Worm (Caenorhabditis elegans) whole organism, L1 larva: ENCODE measurements around the gene C17A2.3.
A peak's percentile ranks its signal among the peaks of the same experiment; 100 is the strongest.

Experiments
- C34B4.2 ChIP-seq: sonication (generic microtip); optimal IDR thresholded peaks from 2 replicates; lab custom pipeline; 2017; ENCODE audit warnings: mild to moderate bottlenecking, missing genetic modification characterization, missing compliant biosample characterization
- F16B12.6 ChIP-seq: fragments of 150-350 bp; optimal IDR thresholded peaks from 2 replicates; lab custom pipeline; 2014; ENCODE audit warnings: missing biosample characterization, missing genetic modification characterization
- alr-1 ChIP-seq: fragments of 200-800 bp; sonication (Bioruptor generic); optimal IDR thresholded peaks from 2 replicates; lab custom pipeline; 2018; ENCODE audit warnings: borderline replicate concordance, mild to moderate bottlenecking, missing genetic modification characterization, missing compliant biosample characterization
- blmp-1 ChIP-seq: fragments of 150-350 bp; optimal IDR thresholded peaks from 2 replicates; lab custom pipeline; 2014; ENCODE audit warnings: missing biosample characterization, missing genetic modification characterization
- ces-1 ChIP-seq: fragments of 150-350 bp; optimal IDR thresholded peaks from 2 replicates; lab custom pipeline; 2014; ENCODE audit warnings: missing biosample characterization, missing genetic modification reagents, missing genetic modification characterization
- dpl-1 ChIP-seq, 3 experiments: fragments of 150-350 bp in 2 of 3; sonication (generic microtip) in 1 of 3; optimal IDR thresholded peaks; 2 replicates each; lab custom pipeline; 2014 to 2017; ENCODE audit warnings: missing biosample characterization in 3 of 3, missing genetic modification characterization in 3 of 3, missing genetic modification reagents in 3 of 3
- dsc-1 ChIP-seq: sonication (generic microtip); optimal IDR thresholded peaks from 2 replicates; lab custom pipeline; 2016; ENCODE audit warnings: mild to moderate bottlenecking, missing genetic modification characterization, missing compliant biosample characterization
- efl-1 ChIP-seq, 4 experiments: fragments of 150-350 bp; optimal IDR thresholded peaks in 3 of 4; peaks in 1 of 4; 1 replicate in 1 of 4; 2 replicates in 3 of 4; lab custom pipeline; 2014; ENCODE audit warnings: missing biosample characterization in 2 of 4, missing genetic modification characterization in 2 of 4, missing genetic modification reagents in 2 of 4
- egl-13 ChIP-seq: sonication (generic microtip); optimal IDR thresholded peaks from 2 replicates; lab custom pipeline; 2016; ENCODE audit warnings: missing genotype, missing genetic modification reagents, missing genetic modification characterization, missing compliant biosample characterization
- elt-2 ChIP-seq: sonication (generic microtip); optimal IDR thresholded peaks from 2 replicates; lab custom pipeline; 2016; ENCODE audit warnings: missing genetic modification characterization, mild to moderate bottlenecking, inconsistent platforms, missing compliant biosample characterization, missing genetic modification reagents
- fkh-8 ChIP-seq: sonication (generic microtip); optimal IDR thresholded peaks from 2 replicates; lab custom pipeline; 2016; ENCODE audit warnings: mild to moderate bottlenecking, missing genetic modification characterization, missing compliant biosample characterization
- isw-1 ChIP-seq: fragments of 200-800 bp; sonication (Bioruptor generic); IDR thresholded peaks from 2 replicates; pipeline ENCODE4 v1.3.6; 2022; ENCODE audit warnings: missing genetic modification characterization, missing compliant biosample characterization
- jun-1 ChIP-seq: fragments of 150-350 bp; optimal IDR thresholded peaks from 2 replicates; lab custom pipeline; 2014; ENCODE audit warnings: missing biosample characterization, missing genetic modification reagents, missing genetic modification characterization
- lin-13 ChIP-seq: fragments of 150-350 bp; optimal IDR thresholded peaks from 2 replicates; lab custom pipeline; 2014; ENCODE audit warnings: missing biosample characterization, missing genetic modification reagents, missing genetic modification characterization
- lin-14 ChIP-seq: fragments of 200-800 bp; sonication (Bioruptor generic); optimal IDR thresholded peaks from 2 replicates; lab custom pipeline; 2018; ENCODE audit warnings: mild to moderate bottlenecking, missing genetic modification characterization, moderate library complexity, missing compliant biosample characterization
- lin-35 ChIP-seq, 2 experiments: fragments of 150-350 bp; optimal IDR thresholded peaks; 2 replicates each; lab custom pipeline; 2014; ENCODE audit warnings: missing biosample characterization in 2 of 2, missing genetic modification characterization in 2 of 2, missing genetic modification reagents in 2 of 2
- lir-3 ChIP-seq: sonication (generic microtip); optimal IDR thresholded peaks from 2 replicates; lab custom pipeline; 2016; ENCODE audit warnings: mild to moderate bottlenecking, missing genetic modification characterization, moderate library complexity, missing compliant biosample characterization; ENCODE audit not compliant: poor library complexity
- lsy-2 ChIP-seq, 2 experiments: fragments of 150-350 bp; optimal IDR thresholded peaks; 2 replicates each; lab custom pipeline; 2014; ENCODE audit warnings: missing biosample characterization in 2 of 2, missing genetic modification characterization in 2 of 2
- mab-9 ChIP-seq: fragments of 200-800 bp; sonication (Bioruptor generic); IDR thresholded peaks from 2 replicates; pipeline ENCODE4 v1.3.6; 2022; ENCODE audit warnings: missing genetic modification reagents, missing genetic modification characterization, missing compliant biosample characterization
- mep-1 ChIP-seq: fragments of 150-350 bp; optimal IDR thresholded peaks from 2 replicates; lab custom pipeline; 2014; ENCODE audit warnings: missing biosample characterization, missing genetic modification characterization
- nhr-19 ChIP-seq: fragments of 200-800 bp; sonication (Bioruptor generic); conservative IDR thresholded peaks from 2 replicates; pipeline ENCODE4 v1.3.6; 2022; ENCODE audit warnings: missing genetic modification characterization, missing compliant biosample characterization
- nhr-20 ChIP-seq: sonication (generic microtip); optimal IDR thresholded peaks from 2 replicates; lab custom pipeline; 2016; ENCODE audit warnings: mild to moderate bottlenecking, missing genetic modification characterization, missing compliant biosample characterization
- nhr-47 ChIP-seq: sonication (generic microtip); optimal IDR thresholded peaks from 2 replicates; lab custom pipeline; 2016; ENCODE audit warnings: mild to moderate bottlenecking, missing genetic modification characterization, moderate library complexity, missing compliant biosample characterization
- nhr-71 ChIP-seq: sonication (generic microtip); optimal IDR thresholded peaks from 2 replicates; lab custom pipeline; 2016; ENCODE audit warnings: mild to moderate bottlenecking, missing genetic modification characterization, moderate library complexity, missing compliant biosample characterization
- nhr-85 ChIP-seq: sonication (generic microtip); peaks from one replicate; lab custom pipeline; 2016; ENCODE audit warnings: missing genetic modification characterization, inconsistent platforms, missing compliant biosample characterization
- nhr-90 ChIP-seq: sonication (generic microtip); optimal IDR thresholded peaks from 2 replicates; lab custom pipeline; 2016; ENCODE audit warnings: mild to moderate bottlenecking, missing genetic modification characterization, missing compliant biosample characterization; ENCODE audit not compliant: poor library complexity
- pag-3 ChIP-seq: sonication (generic microtip); optimal IDR thresholded peaks from 2 replicates; lab custom pipeline; 2017; ENCODE audit warnings: missing genetic modification characterization, mild to moderate bottlenecking, missing compliant biosample characterization, antibody characterized with exemption, borderline replicate concordance; ENCODE audit not compliant: insufficient read depth
- pax-3 ChIP-seq: fragments of 200-800 bp; sonication (Bioruptor generic); optimal IDR thresholded peaks from 2 replicates; lab custom pipeline; 2018; ENCODE audit warnings: mild to moderate bottlenecking, missing genetic modification characterization, moderate library complexity, missing compliant biosample characterization
- pqm-1 ChIP-seq: sonication (generic microtip); optimal IDR thresholded peaks from 3 replicates; lab custom pipeline; 2017; ENCODE audit warnings: missing biosample characterization, missing genetic modification characterization
- rnt-1 ChIP-seq: sonication (generic microtip); optimal IDR thresholded peaks from 2 replicates; lab custom pipeline; 2016; ENCODE audit warnings: mild to moderate bottlenecking, missing genetic modification characterization, moderate library complexity, missing compliant biosample characterization
- snu-23 ChIP-seq: sonication (generic microtip); optimal IDR thresholded peaks from 2 replicates; lab custom pipeline; 2016; ENCODE audit warnings: missing genetic modification characterization, missing compliant biosample characterization
- swsn-7 ChIP-seq: sonication (generic microtip); optimal IDR thresholded peaks from 2 replicates; lab custom pipeline; 2016; ENCODE audit warnings: missing genetic modification characterization, missing compliant biosample characterization
- tbx-2 ChIP-seq: sonication (generic microtip); optimal IDR thresholded peaks from 2 replicates; lab custom pipeline; 2016; ENCODE audit warnings: missing genetic modification characterization, missing compliant biosample characterization
- tlp-1 ChIP-seq: fragments of 150-350 bp; optimal IDR thresholded peaks from 2 replicates; lab custom pipeline; 2014; ENCODE audit warnings: missing biosample characterization, missing genetic modification characterization
- unc-62 ChIP-seq: fragments of 150-350 bp; optimal IDR thresholded peaks from 2 replicates; lab custom pipeline; 2014; ENCODE audit warnings: missing biosample characterization, missing genetic modification reagents, missing genetic modification characterization
- unc-86 ChIP-seq: sonication (generic microtip); optimal IDR thresholded peaks from 2 replicates; lab custom pipeline; 2016; ENCODE audit warnings: missing genetic modification characterization, missing compliant biosample characterization
- xbp-1 ChIP-seq: sonication (generic microtip); optimal IDR thresholded peaks from 2 replicates; lab custom pipeline; 2016; ENCODE audit warnings: missing genetic modification characterization, missing compliant biosample characterization
- zag-1 ChIP-seq: fragments of 150-350 bp; optimal IDR thresholded peaks from 2 replicates; lab custom pipeline; 2014; ENCODE audit warnings: missing biosample characterization, missing genetic modification characterization

Gene C17A2.3

DNA sequence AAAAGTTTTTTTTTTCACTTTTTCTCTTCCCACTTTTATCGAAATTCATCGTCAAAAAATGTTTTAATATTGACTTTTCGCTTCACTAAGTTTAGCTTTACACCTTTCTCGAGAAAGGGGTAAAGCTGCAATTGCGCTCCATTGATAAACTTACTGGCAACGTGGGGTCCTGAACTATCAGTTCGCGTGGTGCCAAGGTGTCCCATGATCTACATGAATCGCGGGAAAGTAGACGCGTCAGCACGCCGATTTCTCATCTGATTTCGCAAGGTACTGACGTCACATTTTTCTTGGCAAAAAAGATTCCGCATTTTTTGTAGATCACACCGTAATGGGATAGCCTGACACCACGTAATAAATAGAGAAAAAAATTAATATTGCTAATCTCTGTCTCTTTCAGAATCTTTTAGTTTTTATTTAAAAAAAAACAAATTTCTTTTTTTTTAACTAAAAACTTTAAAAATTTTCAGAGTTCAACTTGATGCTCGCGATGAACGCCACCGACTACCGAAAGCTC, 31.5 kb upstream of the C17A2.3 start, which contains the start of gene lido-15:
Gene lido-15 (plus strand): TSS at position 467 of the 517 bp plus-strand sequence.
- no peak for TF ChIP-seq blmp-1 (tag; lab: Kevin White, UChicago)
- peak in 1 of 2 experiments; percentile 5 for TF ChIP-seq efl-1 (optimal IDR thresholded peaks at IDR 0.05; lab: Kevin White, UChicago)
- no peak for TF ChIP-seq efl-1 (GFP tag; optimal IDR thresholded peaks at IDR 0.05 in 1 of 2; lab: Kevin White, UChicago)
- TF ChIP-seq tlp-1 (tag; lab: Kevin White, UChicago): no peak
- no peak for TF ChIP-seq mab-9 (GFP tag; lab: Robert Waterston, UW)

DNA sequence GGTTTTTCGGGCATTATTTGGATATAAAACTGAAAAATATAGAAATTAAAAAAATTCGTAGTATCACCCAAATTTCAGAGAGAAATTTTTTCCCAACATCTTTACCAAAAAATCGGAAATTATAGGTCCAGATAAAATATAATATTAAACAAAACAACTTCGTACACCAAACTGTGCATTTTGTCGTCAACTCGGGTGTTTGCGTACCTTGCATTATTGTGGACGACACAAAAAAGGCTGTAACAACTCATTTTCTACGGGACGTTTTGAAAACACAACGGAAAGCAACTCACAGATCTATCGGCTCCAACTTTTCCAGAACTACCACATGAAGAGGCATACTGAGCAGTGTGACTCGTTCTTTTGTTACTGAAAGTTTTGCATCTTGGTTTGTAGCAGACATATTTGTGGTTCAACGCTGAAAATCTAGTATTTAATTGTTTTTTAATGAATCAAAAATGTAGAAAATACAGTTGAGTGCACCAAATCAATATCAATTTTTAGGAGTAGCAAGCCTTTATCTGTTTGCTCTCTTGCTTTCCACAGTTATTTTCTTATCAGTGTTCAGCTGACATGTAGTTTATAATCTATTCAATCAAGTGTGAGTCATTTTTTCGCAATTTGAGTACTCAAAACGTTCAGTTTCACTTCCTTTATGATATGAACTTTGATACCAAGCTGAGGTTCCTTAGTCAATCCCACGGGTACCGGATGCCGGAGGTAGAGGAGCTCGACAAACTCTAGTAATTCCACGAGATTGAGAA, 27.8 kb upstream of the C17A2.3 start:
- TF ChIP-seq nhr-47 (tag; lab: Kevin White, UChicago) (peak; percentile 31), efl-1 (optimal IDR thresholded peaks at IDR 0.05; lab: Kevin White, UChicago) (peak; percentile 34 to 55), efl-1 (GFP tag; optimal IDR thresholded peaks at IDR 0.05 in 1 of 2; lab: Kevin White, UChicago) (peak; percentile 39 to 68), nhr-90 (tag; lab: Kevin White, UChicago) (peak; percentile 15), pax-3 (tag; lab: Kevin White, UChicago) (no peak), alr-1 (tag; lab: Kevin White, UChicago) (no peak), pqm-1 (no peak), pag-3 (no peak), jun-1 (tag; lab: Kevin White, UChicago) (no peak), fkh-8 (tag; lab: Kevin White, UChicago) (no peak), unc-62 (GFP tag; lab: Kevin White, UChicago) (no peak), lin-35 (GFP tag; optimal IDR thresholded peaks at IDR 0.05; lab: Kevin White, UChicago) (peak in 1 of 2 experiments; percentile 15), snu-23 (GFP tag; lab: Kevin White, UChicago) (peak; percentile 11), xbp-1 (tag; lab: Kevin White, UChicago) (no peak), dpl-1 (GFP tag; optimal IDR thresholded peaks at IDR 0.05; lab: Kevin White, UChicago) (peak in 2 of 3 experiments; percentile 21 to 53), C34B4.2 (tag; lab: Kevin White, UChicago) (no peak), F16B12.6 (tag; lab: Kevin White, UChicago) (peak; percentile 79), elt-2 (tag; lab: Kevin White, UChicago) (peak; percentile 83), ces-1 (no peak), lsy-2 (tag; optimal IDR thresholded peaks at IDR 0.05; lab: Kevin White, UChicago) (peak; percentile 26), zag-1 (no peak), lin-13 (GFP tag; lab: Kevin White, UChicago) (no peak), nhr-71 (tag; lab: Kevin White, UChicago) (peak; percentile 14), nhr-20 (peak; percentile 21), lir-3 (tag; lab: Kevin White, UChicago) (no peak), swsn-7 (tag; lab: Kevin White, UChicago) (peak; percentile 0)

DNA sequence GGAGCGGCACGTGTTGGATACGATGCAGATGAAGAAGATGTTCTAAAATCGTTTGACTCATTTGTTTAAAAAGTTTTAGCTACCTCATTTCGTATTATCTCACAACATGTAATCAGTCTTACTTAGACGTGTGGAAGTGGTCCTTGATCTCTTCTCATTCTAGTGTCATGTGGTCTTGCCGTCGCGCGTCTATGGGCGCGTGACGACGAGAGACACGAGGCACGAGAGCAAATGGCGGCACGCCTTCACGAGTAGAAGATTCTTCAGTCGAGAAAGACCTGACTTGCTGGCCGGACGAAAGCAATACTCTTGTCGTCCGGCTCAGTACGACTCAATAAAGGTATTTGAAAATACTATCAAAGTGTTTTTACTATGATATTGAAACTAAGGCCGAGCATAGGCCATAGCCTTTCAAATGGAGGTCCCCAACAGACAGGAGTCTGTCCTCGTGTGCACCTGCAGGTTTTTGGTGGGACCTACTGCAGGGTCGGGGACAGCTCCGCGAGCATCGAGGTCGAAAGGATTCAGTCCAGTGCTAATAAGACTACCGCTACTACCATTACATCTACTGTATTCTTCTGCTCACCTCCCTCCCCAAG, 27.1 kb upstream of the C17A2.3 start, which contains the start of gene fbxa-24:
Gene fbxa-24 (plus strand): TSS at position 276 of the 599 bp plus-strand sequence.
- peak; percentile 37 for TF ChIP-seq nhr-47 (tag; lab: Kevin White, UChicago)
- peak in 1 of 3 experiments; percentile 34 for TF ChIP-seq dpl-1 (GFP tag; optimal IDR thresholded peaks at IDR 0.05; lab: Kevin White, UChicago)
- TF ChIP-seq lin-14 (GFP tag; lab: Kevin White, UChicago): peak; percentile 77
- peak; percentile 7 for TF ChIP-seq rnt-1
- peak; percentile 38 for TF ChIP-seq mep-1
- peak; percentile 30 for TF ChIP-seq snu-23 (GFP tag; lab: Kevin White, UChicago)
- TF ChIP-seq isw-1: peak; percentile 27
- TF ChIP-seq swsn-7 (tag; lab: Kevin White, UChicago): peak; percentile 33
- peak in 1 of 2 experiments; percentile 6 for TF ChIP-seq lin-35 (GFP tag; optimal IDR thresholded peaks at IDR 0.05; lab: Kevin White, UChicago)
- TF ChIP-seq unc-86 (tag; lab: Kevin White, UChicago): peak; percentile 23
- peak; percentile 6 for TF ChIP-seq egl-13 (tag; lab: Kevin White, UChicago)
- peak; percentile 30 to 46 for TF ChIP-seq lsy-2 (tag; optimal IDR thresholded peaks at IDR 0.05; lab: Kevin White, UChicago)
- TF ChIP-seq xbp-1 (tag; lab: Kevin White, UChicago): peak; percentile 4
- peak; percentile 6 for TF ChIP-seq F16B12.6 (tag; lab: Kevin White, UChicago)
- TF ChIP-seq efl-1 (optimal IDR thresholded peaks at IDR 0.05; lab: Kevin White, UChicago): peak; percentile 41 to 55
- TF ChIP-seq efl-1 (GFP tag; optimal IDR thresholded peaks at IDR 0.05 in 1 of 2; lab: Kevin White, UChicago): peak; percentile 22 to 50
- peak; percentile 58 for TF ChIP-seq nhr-19
- TF ChIP-seq fkh-8 (tag; lab: Kevin White, UChicago): peak; percentile 72
- peak; percentile 34 for TF ChIP-seq nhr-20
- peak; percentile 9 for TF ChIP-seq dsc-1 (tag; lab: Kevin White, UChicago)
- peak; percentile 31 for TF ChIP-seq tbx-2
- TF ChIP-seq nhr-71 (tag; lab: Kevin White, UChicago): peak; percentile 57
- TF ChIP-seq nhr-85 (tag; lab: Kevin White, UChicago): peak; percentile 65
